Worm (Caenorhabditis elegans): Measurements from ENCODE around the gene eel-1.

Gene eel-1

ce11 chrIV:2990519-2990918, 59.4 kb downstream of the eel-1 start (continued):
- no peak for TF ChIP-seq bed-1 (GFP tag; IDR thresholded peaks at IDR 0.05)
- peak; percentile 72; the same call in 1 of the 2 replicates for TF ChIP-seq ceh-58 (GFP tag; IDR thresholded peaks at IDR 0.05)
- TF ChIP-seq lin-40 (tag; optimal IDR thresholded peaks at IDR 0.05) = no peak
- no peak for TF ChIP-seq Y67H2A.10 (GFP tag; conservative IDR thresholded peaks at IDR 0.05)
- no peak for TF ChIP-seq lir-1 (GFP tag; conservative IDR thresholded peaks at IDR 0.05)
- TF ChIP-seq snpc-3.4 (tag; optimal IDR thresholded peaks at IDR 0.05) = no peak
- TF ChIP-seq B0019.2 (GFP tag; conservative IDR thresholded peaks at IDR 0.05) = no peak
- TF ChIP-seq bed-2 (GFP tag; IDR thresholded peaks at IDR 0.05) = no peak
- TF ChIP-seq unc-130 (GFP tag; optimal IDR thresholded peaks at IDR 0.05) = no peak
- TF ChIP-seq chd-7 (tag; optimal IDR thresholded peaks at IDR 0.05) = no peak
- no peak for TF ChIP-seq tlf-1 (GFP tag; optimal IDR thresholded peaks at IDR 0.05)
- TF ChIP-seq madf-8 (GFP tag; conservative IDR thresholded peaks at IDR 0.05) = no peak
- peak; percentile 33 for TF ChIP-seq ceh-27 (GFP tag; optimal IDR thresholded peaks at IDR 0.05)
- peak; percentile 38; the same call in 1 of the 2 replicates for TF ChIP-seq pbrm-1 (GFP tag; IDR thresholded peaks at IDR 0.05)
- 0 out of 2 replicates have a peak, but pooled peaks have one; percentile 11 for TF ChIP-seq egl-18 (GFP tag; IDR thresholded peaks at IDR 0.05)
- TF ChIP-seq let-607 (tag; optimal IDR thresholded peaks at IDR 0.05) = no peak
- TF ChIP-seq pha-4 (tag; optimal IDR thresholded peaks at IDR 0.05) = no peak
- TF ChIP-seq sdz-38 (tag; optimal IDR thresholded peaks at IDR 0.05) = no peak
- TF ChIP-seq hsf-1 (GFP tag; IDR thresholded peaks at IDR 0.05) = 0 out of 2 replicates have a peak, but pooled peaks have one; percentile 26
- no peak for TF ChIP-seq C17E4.6 (GFP tag; IDR thresholded peaks at IDR 0.05)
- no peak for TF ChIP-seq xnd-1 (tag; optimal IDR thresholded peaks at IDR 0.05)
- no peak for TF ChIP-seq ama-1 (optimal IDR thresholded peaks at IDR 0.05)
- no peak for TF ChIP-seq ama-1 (GFP tag; optimal IDR thresholded peaks at IDR 0.05)
- no peak for TF ChIP-seq nfya-1 (tag; optimal IDR thresholded peaks at IDR 0.05; ENCODE audit: borderline replicate concordance, insufficient read depth)
- TF ChIP-seq ztf-25 (GFP tag; IDR thresholded peaks at IDR 0.05) = no peak
- no peak for TF ChIP-seq nhr-120 (GFP tag; IDR thresholded peaks at IDR 0.05)
- TF ChIP-seq lsl-1 (GFP tag; optimal IDR thresholded peaks at IDR 0.05) = no peak
- TF ChIP-seq ZK185.1 (tag; optimal IDR thresholded peaks at IDR 0.05; ENCODE audit: poor library complexity, severe bottlenecking) = no peak
- no peak for TF ChIP-seq hrde-1 (tag; optimal IDR thresholded peaks at IDR 0.05; ENCODE audit: borderline replicate concordance)
- no peak for TF ChIP-seq ztf-18 (tag; optimal IDR thresholded peaks at IDR 0.05)
- no peak for TF ChIP-seq F22D6.2 (tag; optimal IDR thresholded peaks at IDR 0.05)
- TF ChIP-seq B0336.3 (GFP tag; IDR thresholded peaks at IDR 0.05) = no peak
- peak; percentile 19 for TF ChIP-seq attf-5 (GFP tag; optimal IDR thresholded peaks at IDR 0.05)
- TF ChIP-seq lin-26 (GFP tag; IDR thresholded peaks at IDR 0.05) = 0 out of 2 replicates have a peak, but pooled peaks have one; percentile 43
- 0 out of 2 replicates have a peak, but pooled peaks have one; percentile 38 for TF ChIP-seq Y95B8A.8 (GFP tag; IDR thresholded peaks at IDR 0.05)

DNA sequence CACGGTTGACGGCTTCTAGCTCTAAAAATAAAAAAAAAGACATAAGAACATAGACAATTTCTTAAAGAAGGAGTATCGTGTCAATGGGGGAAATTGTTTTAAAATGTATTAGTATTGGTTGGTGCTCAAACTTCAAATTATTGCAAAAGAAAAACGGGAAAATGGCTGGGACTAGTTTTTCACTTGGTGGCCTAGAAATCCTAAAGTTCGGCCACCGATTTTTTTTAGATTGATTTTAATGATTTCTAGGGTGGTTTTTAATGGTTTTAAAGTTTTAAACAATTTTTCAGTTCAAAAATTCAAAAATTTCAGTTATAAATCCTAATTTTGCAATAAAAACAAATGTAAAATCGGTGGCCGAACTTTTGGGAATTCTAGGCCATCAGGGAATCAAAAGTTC, 63.2 kb downstream of the eel-1 start:
- TF ChIP-seq tbp1 (GFP tag; optimal IDR thresholded peaks at IDR 0.05) (no peak), C17E4.6 (GFP tag; IDR thresholded peaks at IDR 0.05) (no peak), F55B11.4 (tag; optimal IDR thresholded peaks at IDR 0.05; ENCODE audit: borderline replicate concordance, insufficient read depth) (no peak), die-1 (tag; optimal IDR thresholded peaks at IDR 0.05) (no peak), atf-7 (tag; optimal IDR thresholded peaks at IDR 0.05) (no peak), dox-1 (GFP tag; IDR thresholded peaks at IDR 0.05) (no peak), fkh-3 (tag; optimal IDR thresholded peaks at IDR 0.05) (no peak), lsl-1 (GFP tag; optimal IDR thresholded peaks at IDR 0.05) (no peak), mcd-1 (GFP tag; IDR thresholded peaks at IDR 0.05) (no peak), F33H1.4 (GFP tag; IDR thresholded peaks at IDR 0.05) (no peak)

All from whole organism, young adult.